Worm (Caenorhabditis elegans): Measurements from ENCODE around the gene T23E1.1.

T23E1.1 gene

DNA sequence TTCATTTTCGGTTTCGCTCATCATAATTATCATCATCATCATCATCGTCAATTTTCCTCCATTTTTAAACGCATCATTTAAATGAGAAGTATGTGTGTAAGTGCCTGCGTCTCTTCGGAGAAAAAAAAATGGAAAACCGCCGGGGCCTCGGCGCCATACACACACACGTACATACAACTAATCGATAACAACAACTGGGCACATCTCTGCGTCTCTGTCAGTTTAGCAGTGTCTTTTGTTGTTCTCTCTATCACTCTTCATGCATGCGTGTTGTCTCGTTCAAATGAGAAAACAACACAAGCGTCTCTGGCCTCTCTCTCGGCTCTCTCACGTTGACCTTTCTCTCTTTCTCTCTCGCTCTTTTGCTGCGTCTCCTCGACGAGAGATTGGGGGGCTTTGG is 9.6 kb downstream of the T23E1.1 start (continued):
- TF ChIP-seq nhr-28 (tag; optimal IDR thresholded peaks at IDR 0.05) = no peak
- no peak for TF ChIP-seq ztf-4 (tag; optimal IDR thresholded peaks at IDR 0.05)
- TF ChIP-seq unc-39 (tag; optimal IDR thresholded peaks at IDR 0.05) = no peak
- no peak for TF ChIP-seq nhr-76 (tag; optimal IDR thresholded peaks at IDR 0.05)
- no peak for TF ChIP-seq ceh-9 (tag; optimal IDR thresholded peaks at IDR 0.05)
- peak; percentile 5 for TF ChIP-seq nhr-77 (tag; optimal IDR thresholded peaks at IDR 0.05)
- peak; percentile 67 for TF ChIP-seq mdl-1 (tag; optimal IDR thresholded peaks at IDR 0.05)
- TF ChIP-seq tbx-2 (tag; optimal IDR thresholded peaks at IDR 0.05) = peak; percentile 59
- TF ChIP-seq ztf-11 (tag; optimal IDR thresholded peaks at IDR 0.05) = no peak
- peak; percentile 69 for TF ChIP-seq egl-27 (tag; optimal IDR thresholded peaks at IDR 0.05)
- TF ChIP-seq skn-1 (tag; optimal IDR thresholded peaks at IDR 0.05) = peak; percentile 80

DNA sequence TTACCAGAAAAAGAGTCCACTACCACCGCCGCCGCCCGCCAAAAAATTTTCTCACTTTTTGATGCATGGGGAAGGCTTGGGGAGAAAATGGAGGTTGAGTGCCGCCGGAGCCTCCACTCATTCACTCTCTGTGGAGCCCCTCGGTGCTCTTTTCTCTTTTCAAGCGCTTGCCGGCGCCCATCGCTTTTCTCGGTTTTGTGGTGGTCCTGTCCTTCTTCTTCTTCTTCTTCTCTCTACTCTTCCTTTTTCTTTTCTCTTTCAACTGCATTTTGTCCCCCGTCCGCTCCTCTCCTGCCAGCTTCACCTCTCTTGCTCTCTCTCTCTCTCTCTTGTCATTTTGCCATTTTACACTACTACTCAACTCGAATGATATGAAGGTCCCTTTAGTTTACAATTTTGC is 12.4 kb downstream of the T23E1.1 start:
- TF ChIP-seq skn-1 (tag; optimal IDR thresholded peaks at IDR 0.05) (no peak), egl-27 (tag; optimal IDR thresholded peaks at IDR 0.05) (no peak), aly-2 (tag; optimal IDR thresholded peaks at IDR 0.05) (no peak), daf-12 (tag; optimal IDR thresholded peaks at IDR 0.05) (no peak), nhr-67 (tag; optimal IDR thresholded peaks at IDR 0.05) (no peak), nfya-1 (tag; optimal IDR thresholded peaks at IDR 0.05; ENCODE audit: insufficient read depth) (peak; percentile 40), fkh-10 (GFP tag; optimal IDR thresholded peaks at IDR 0.05) (no peak), lsy-12 (tag; optimal IDR thresholded peaks at IDR 0.05) (no peak), hmg-11 (tag; optimal IDR thresholded peaks at IDR 0.05) (peak; percentile 60), lin-39 (tag; optimal IDR thresholded peaks at IDR 0.05) (peak; percentile 62), nhr-11 (tag; optimal IDR thresholded peaks at IDR 0.05) (no peak), elt-1 (tag; optimal IDR thresholded peaks at IDR 0.05) (no peak)

DNA sequence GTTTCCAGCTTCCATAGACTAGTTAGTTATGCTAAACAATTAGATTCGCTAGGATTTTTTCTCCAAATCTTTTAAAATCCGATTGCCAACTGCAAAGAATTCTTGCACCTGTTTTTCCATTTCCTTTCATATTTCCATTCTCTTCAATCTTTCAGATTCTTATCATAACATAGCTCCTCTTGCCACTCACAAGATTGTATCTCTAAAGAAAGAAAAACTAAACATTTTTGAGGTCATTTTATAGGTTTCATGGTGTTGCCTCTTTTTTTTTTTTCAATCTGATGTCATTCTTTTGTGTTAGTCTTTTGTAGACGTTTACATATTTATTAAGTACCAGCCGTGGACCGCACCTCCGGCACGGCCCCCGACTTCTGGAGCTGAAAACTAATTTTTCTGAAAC is 14.2 kb downstream of the T23E1.1 start:
- TF ChIP-seq elt-1 (tag; optimal IDR thresholded peaks at IDR 0.05) = peak; percentile 94
- TF ChIP-seq pha-4 (tag; optimal IDR thresholded peaks at IDR 0.05) = no peak
- no peak for TF ChIP-seq lin-39 (tag; optimal IDR thresholded peaks at IDR 0.05)

DNA sequence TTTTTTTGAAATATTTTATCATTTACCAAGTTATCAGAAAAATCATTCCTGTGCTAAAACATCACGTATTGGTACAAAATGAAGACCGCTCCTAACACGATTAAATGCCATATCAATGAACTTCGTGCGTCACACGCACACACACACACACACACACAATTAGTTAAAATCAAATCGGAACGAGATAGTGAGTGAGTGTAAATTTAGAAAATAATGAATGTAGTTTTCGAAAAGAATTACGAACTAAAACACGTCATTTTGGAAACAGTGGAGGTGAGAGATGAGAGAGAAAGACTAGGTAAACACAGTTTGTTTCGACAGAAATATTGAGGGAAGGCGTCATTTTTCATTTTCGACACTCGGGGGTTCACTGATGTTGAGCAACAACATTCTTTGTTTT is 15.7 kb downstream of the T23E1.1 start:
- TF ChIP-seq egl-27 (tag; optimal IDR thresholded peaks at IDR 0.05) = no peak
- TF ChIP-seq ceh-16 (tag; optimal IDR thresholded peaks at IDR 0.05) = no peak
- TF ChIP-seq mml-1 (tag; optimal IDR thresholded peaks at IDR 0.05) = no peak
- no peak for TF ChIP-seq fkh-2 (tag; optimal IDR thresholded peaks at IDR 0.05)
- peak; percentile 63 for TF ChIP-seq pha-4 (tag; optimal IDR thresholded peaks at IDR 0.05)
- no peak for TF ChIP-seq nhr-43 (tag; optimal IDR thresholded peaks at IDR 0.05; ENCODE audit: poor library complexity, severe bottlenecking)
- no peak for TF ChIP-seq aly-2 (tag; optimal IDR thresholded peaks at IDR 0.05)
- no peak for TF ChIP-seq skn-1 (tag; optimal IDR thresholded peaks at IDR 0.05)
- peak; percentile 91 for TF ChIP-seq elt-2 (tag; optimal IDR thresholded peaks at IDR 0.05)
- peak; percentile 83 for TF ChIP-seq pqm-1 (tag; optimal IDR thresholded peaks at IDR 0.05)
- TF ChIP-seq nhr-11 (tag; optimal IDR thresholded peaks at IDR 0.05) = no peak
- no peak for TF ChIP-seq ztf-11 (tag; optimal IDR thresholded peaks at IDR 0.05)
- no peak for TF ChIP-seq ceh-28 (tag; optimal IDR thresholded peaks at IDR 0.05)
- TF ChIP-seq ZK546.5 (tag; optimal IDR thresholded peaks at IDR 0.05) = no peak
- TF ChIP-seq ceh-82 (tag; optimal IDR thresholded peaks at IDR 0.05) = no peak
- TF ChIP-seq lsy-12 (tag; optimal IDR thresholded peaks at IDR 0.05) = no peak
- peak; percentile 29 for TF ChIP-seq jun-1 (tag; optimal IDR thresholded peaks at IDR 0.05)
- TF ChIP-seq hmg-11 (tag; optimal IDR thresholded peaks at IDR 0.05) = no peak
- no peak for TF ChIP-seq nhr-12 (tag; optimal IDR thresholded peaks at IDR 0.05)

DNA sequence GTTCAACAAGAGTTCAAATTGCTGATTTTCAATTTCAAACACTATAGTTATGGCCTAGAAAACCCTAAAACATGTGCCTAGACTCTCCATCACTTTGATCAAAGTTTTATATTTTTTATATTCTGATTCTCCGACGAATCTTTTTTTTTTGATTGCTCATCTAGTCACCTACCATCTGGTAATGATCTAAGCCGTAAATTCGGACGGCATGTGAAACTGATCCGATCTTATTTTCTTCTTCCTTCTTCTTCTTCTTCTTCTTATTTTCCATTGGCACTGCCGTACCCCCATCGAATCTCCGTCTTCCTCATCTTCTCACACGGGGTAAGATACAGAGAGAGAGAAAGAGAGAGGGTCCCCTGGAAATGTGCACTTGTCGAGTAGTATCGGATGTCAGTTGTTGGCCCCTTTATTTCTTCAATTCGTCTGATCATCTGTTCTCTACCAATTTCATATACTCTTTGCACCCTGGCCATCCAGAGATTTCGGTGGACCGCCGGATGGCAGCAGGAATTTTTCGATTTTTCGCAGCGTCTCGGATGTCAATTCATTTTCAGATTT is 17.6 kb downstream of the T23E1.1 start:
- TF ChIP-seq nhr-76 (tag; optimal IDR thresholded peaks at IDR 0.05) (no peak), egl-5 (tag; optimal IDR thresholded peaks at IDR 0.05) (no peak), pqm-1 (tag; optimal IDR thresholded peaks at IDR 0.05) (no peak), nfya-1 (tag; optimal IDR thresholded peaks at IDR 0.05; ENCODE audit: insufficient read depth) (peak; percentile 29), lsy-12 (tag; optimal IDR thresholded peaks at IDR 0.05) (peak; percentile 3), ztf-11 (tag; optimal IDR thresholded peaks at IDR 0.05) (no peak), aly-2 (tag; optimal IDR thresholded peaks at IDR 0.05) (no peak), jun-1 (tag; optimal IDR thresholded peaks at IDR 0.05) (no peak), nhr-67 (tag; optimal IDR thresholded peaks at IDR 0.05) (no peak)
